Worm (Caenorhabditis elegans): Measurements from ENCODE around the gene gcy-1.

- no peak for TF ChIP-seq W03F9.2 (tag; optimal IDR thresholded peaks at IDR 0.05)
- TF ChIP-seq him-1 (tag; optimal IDR thresholded peaks at IDR 0.05), result no peak
These were observed 9.6 kb downstream of the gcy-1 start, which contains the start of gene gcy-3 for ce11 chrII:9507181-9507580.
